Fruit fly (Drosophila melanogaster) whole organism, wandering third instar larva: ENCODE data around the gene mag.
"Not testable (repeated sequence)": the region's sequence is repeated elsewhere in the genome, so short reads cannot be mapped to it uniquely, and the experiment has no call there.

Experiments
- GATAd ChIP-seq: sonication (Bioruptor generic); optimal IDR thresholded peaks from 2 replicates; lab custom pipeline; 2016; ENCODE audit warnings: missing biosample characterization, missing genetic modification characterization
- HLH106 ChIP-seq: fragments of 200-800 bp; optimal IDR thresholded peaks from 3 replicates; lab custom pipeline; 2019; ENCODE audit warnings: missing biosample characterization, mild to moderate bottlenecking, missing genetic modification characterization, moderate library complexity
- Mio ChIP-seq: sonication (Bioruptor generic); optimal IDR thresholded peaks from 2 replicates; lab custom pipeline; 2016; ENCODE audit warnings: missing biosample characterization, missing genetic modification characterization
- Myc ChIP-seq: fragments of >200 bp; optimal IDR thresholded peaks from 2 replicates; lab custom pipeline; 2017
- Sp1 ChIP-seq: fragments of 200-800 bp; sonication (Bioruptor generic); optimal IDR thresholded peaks from 3 replicates; lab custom pipeline; 2019; ENCODE audit warnings: missing biosample characterization, mild to moderate bottlenecking, missing genetic modification characterization, moderate library complexity

DNA sequence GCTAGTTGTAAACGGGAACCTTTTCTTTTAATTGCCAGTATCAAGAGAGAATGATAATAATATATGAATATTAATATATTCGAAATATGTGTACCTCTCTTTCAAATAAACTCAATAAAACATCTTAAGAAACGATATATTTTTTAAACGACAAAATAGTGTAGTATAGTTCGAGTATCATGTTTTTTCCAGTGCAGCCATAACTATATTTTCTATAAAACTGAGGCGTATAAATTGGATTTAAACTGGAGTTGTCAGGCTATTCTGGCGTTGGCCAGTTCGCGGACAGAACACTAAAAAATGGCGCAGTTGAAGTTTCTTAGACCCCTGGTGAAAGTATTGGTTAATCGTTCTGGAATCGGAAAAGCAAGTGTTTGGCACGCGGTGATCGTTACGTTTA, 43.4 kb downstream of the mag start, which contains the start of gene CG17637:
- not testable (repeated sequence) for TF ChIP-seq Mio (GFP tag; lab: Kevin White, UChicago); Sp1; HLH106 (tag; lab: Kevin White, UChicago); Myc (lab: Kevin White, UChicago); GATAd (GFP tag; lab: Kevin White, UChicago)
